Fruit fly (Drosophila melanogaster): Measurements from ENCODE around the gene mei-217.
A peak's percentile ranks its signal among the peaks of the same experiment; 100 is the strongest.

mei-217 gene

dm6 chrX:17178484-17178921 lies 35.7 kb upstream of the mei-217 start (continued):
- peak; percentile 93 for TF ChIP-seq CG7271 (tag; optimal IDR thresholded peaks at IDR 0.05)
- no peak for TF ChIP-seq HLH4C (GFP tag; IDR thresholded peaks at IDR 0.05; ENCODE audit: partially characterized antibody)
- TF ChIP-seq cwo (GFP tag; optimal IDR thresholded peaks at IDR 0.05) = peak; percentile 93
- no peak for TF ChIP-seq chn (GFP tag; optimal IDR thresholded peaks at IDR 0.05)
- TF ChIP-seq tio (GFP tag; optimal IDR thresholded peaks at IDR 0.05) = no peak
- TF ChIP-seq nmo (GFP tag; optimal IDR thresholded peaks at IDR 0.05) = peak; percentile 99
- peak; percentile 70; the same call in 1 of the 2 replicates for TF ChIP-seq chm (GFP tag; IDR thresholded peaks at IDR 0.05)
- peak; percentile 98 for TF ChIP-seq CG10366 (GFP tag; IDR thresholded peaks at IDR 0.05)
- TF ChIP-seq CG12744 (GFP tag; optimal IDR thresholded peaks at IDR 0.05) = peak; percentile 71
- TF ChIP-seq pita (GFP tag; optimal IDR thresholded peaks at IDR 0.05) = no peak
- TF ChIP-seq Lhr (GFP tag; optimal IDR thresholded peaks at IDR 0.05) = no peak
- TF ChIP-seq CG33213 (GFP tag; optimal IDR thresholded peaks at IDR 0.05) = peak; percentile 86
- TF ChIP-seq Gsc (GFP tag; IDR thresholded peaks at IDR 0.05) = peak; percentile 92
- TF ChIP-seq slbo (GFP tag; IDR thresholded peaks at IDR 0.05) = no peak
- TF ChIP-seq lmd (GFP tag; IDR thresholded peaks at IDR 0.05) = peak; percentile 99
- TF ChIP-seq Sry-β (GFP tag; optimal IDR thresholded peaks at IDR 0.05) = peak; percentile 39
- TF ChIP-seq Bteb2 (GFP tag; optimal IDR thresholded peaks at IDR 0.05) = no peak
- TF ChIP-seq Dref (GFP tag; IDR thresholded peaks at IDR 0.05) = no peak
- peak in 1 of 2 experiments; percentile 94 for TF ChIP-seq dpn (GFP tag; optimal IDR thresholded peaks at IDR 0.05)
- TF ChIP-seq shn (GFP tag; optimal IDR thresholded peaks at IDR 0.05) = no peak
- no peak for TF ChIP-seq CG7745 (tag; optimal IDR thresholded peaks at IDR 0.05)
- peak; percentile 2 for TF ChIP-seq gfzf (GFP tag; optimal IDR thresholded peaks at IDR 0.05)
- TF ChIP-seq CG11560 (tag; IDR thresholded peaks at IDR 0.05) = peak; percentile 91
- no peak for TF ChIP-seq inv (GFP tag; IDR thresholded peaks at IDR 0.05; ENCODE audit: partially characterized antibody)
- no peak for TF ChIP-seq CG10543 (GFP tag; optimal IDR thresholded peaks at IDR 0.05)
- peak; percentile 97 for TF ChIP-seq Spps (tag; optimal IDR thresholded peaks at IDR 0.05)
- peak; percentile 91 for TF ChIP-seq CG13775 (GFP tag; optimal IDR thresholded peaks at IDR 0.05)
- peak in 1 of 2 experiments; percentile 40 for TF ChIP-seq insv (GFP tag; optimal IDR thresholded peaks at IDR 0.05)
- TF ChIP-seq p53 (GFP tag; optimal IDR thresholded peaks at IDR 0.05) = no peak
- TF ChIP-seq CG34224 (GFP tag; IDR thresholded peaks at IDR 0.05; ENCODE audit: partially characterized antibody) = no peak
- peak; percentile 70 for TF ChIP-seq HLH54F (GFP tag; optimal IDR thresholded peaks at IDR 0.05)
- TF ChIP-seq sim (GFP tag; IDR thresholded peaks at IDR 0.05) = peak; percentile 99
- TF ChIP-seq mirr (GFP tag; optimal IDR thresholded peaks at IDR 0.05) = peak; percentile 62
- peak; percentile 92 for TF ChIP-seq Doc2 (GFP tag; IDR thresholded peaks at IDR 0.05)
- peak; percentile 96 for TF ChIP-seq lilli (GFP tag; optimal IDR thresholded peaks at IDR 0.05)
- peak; percentile 94 for TF ChIP-seq CG6683 (GFP tag; optimal IDR thresholded peaks at IDR 0.05)
- TF ChIP-seq fd102C (GFP tag; optimal IDR thresholded peaks at IDR 0.05) = peak; percentile 77
- peak; percentile 65 for TF ChIP-seq Elba2 (GFP tag; optimal IDR thresholded peaks at IDR 0.05)
- peak; percentile 99 for TF ChIP-seq sob (GFP tag; IDR thresholded peaks at IDR 0.05)
- TF ChIP-seq disco-r (GFP tag; optimal IDR thresholded peaks at IDR 0.05) = no peak
- peak; percentile 99 for TF ChIP-seq CG9727 (GFP tag; optimal IDR thresholded peaks at IDR 0.05)
- TF ChIP-seq CG10209 (GFP tag; optimal IDR thresholded peaks at IDR 0.05) = peak; percentile 98
- no peak for TF ChIP-seq CG5953 (GFP tag; IDR thresholded peaks at IDR 0.05)
- TF ChIP-seq CG2202 (tag; optimal IDR thresholded peaks at IDR 0.05) = peak; percentile 71
- TF ChIP-seq wdn (GFP tag; IDR thresholded peaks at IDR 0.05) = no peak
- peak; percentile 97 for TF ChIP-seq al (GFP tag; IDR thresholded peaks at IDR 0.05)
- peak; percentile 96 for TF ChIP-seq NFAT (GFP tag; IDR thresholded peaks at IDR 0.05)
- peak; percentile 52 for TF ChIP-seq Poxn (GFP tag; IDR thresholded peaks at IDR 0.05)
- TF ChIP-seq NK7.1 (GFP tag; optimal IDR thresholded peaks at IDR 0.05) = peak; percentile 96
- peak; percentile 99 for TF ChIP-seq CG2712 (tag; optimal IDR thresholded peaks at IDR 0.05)
- TF ChIP-seq wek (GFP tag; optimal IDR thresholded peaks at IDR 0.05) = no peak
